Fruit fly (Drosophila melanogaster): ENCODE measurements around the gene CG14543.

Gene CG14543

DNA sequence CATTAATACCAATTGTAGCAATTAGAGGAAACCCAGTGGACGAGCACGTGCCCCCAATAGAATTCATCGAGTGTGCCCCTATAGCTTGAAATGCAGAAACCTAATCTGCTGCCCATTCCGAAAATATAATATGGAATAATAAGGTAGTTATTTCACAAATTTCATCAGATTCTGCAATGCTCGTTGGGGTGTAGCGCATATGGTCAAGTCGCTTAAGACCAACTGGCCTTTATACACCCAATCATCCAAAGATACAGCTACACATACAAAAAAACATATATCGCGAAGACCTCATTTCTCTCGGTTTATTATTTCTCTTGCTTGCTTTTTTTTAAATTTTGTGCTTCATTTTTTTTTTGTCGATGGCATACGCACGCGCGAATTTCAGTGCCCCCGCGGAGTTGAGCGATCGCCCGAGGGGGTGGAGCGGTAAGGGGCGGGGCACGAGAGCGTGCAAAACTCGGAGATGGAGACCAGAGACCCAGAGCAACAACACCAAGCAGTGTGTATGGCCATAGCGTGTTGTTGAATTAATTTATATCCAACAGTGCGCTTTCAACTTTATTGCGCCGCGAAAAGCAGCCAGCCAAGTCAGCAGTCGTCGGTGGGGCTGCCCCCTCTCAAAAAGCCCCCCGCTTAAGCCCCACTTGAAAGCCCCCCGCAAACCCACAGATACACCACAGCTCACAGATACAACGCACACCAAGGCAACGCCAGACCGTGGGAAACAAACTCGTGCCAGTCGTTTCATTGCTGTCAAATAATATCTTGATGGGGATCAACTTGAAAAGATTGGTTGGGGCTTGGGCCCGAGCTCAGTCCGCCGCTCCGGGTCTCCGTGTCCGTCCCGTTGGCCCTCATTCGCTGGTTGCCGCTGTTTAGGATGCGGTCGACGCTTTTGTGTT is 48.2 kb upstream of the CG14543 start (continued):
- no peak for TF ChIP-seq BEAF-32 (GFP tag; optimal IDR thresholded peaks at IDR 0.05)
- peak; percentile 41 for TF ChIP-seq Adf1 (GFP tag; IDR thresholded peaks at IDR 0.05)
- peak; percentile 98 for TF ChIP-seq chinmo (GFP tag; IDR thresholded peaks at IDR 0.05; ENCODE audit: partially characterized antibody)
- TF ChIP-seq Nf-YA (GFP tag; IDR thresholded peaks at IDR 0.05) = no peak
- peak; percentile 58 for TF ChIP-seq mirr (GFP tag; optimal IDR thresholded peaks at IDR 0.05)
- TF ChIP-seq unc-4 (GFP tag; IDR thresholded peaks at IDR 0.05; ENCODE audit: partially characterized antibody) = no peak
- peak; percentile 84 for TF ChIP-seq rib (GFP tag; IDR thresholded peaks at IDR 0.05)
- no peak for TF ChIP-seq ranshi (GFP tag; IDR thresholded peaks at IDR 0.05)
- peak; percentile 83 for TF ChIP-seq CG13894 (tag; optimal IDR thresholded peaks at IDR 0.05)
- TF ChIP-seq oc (tag; optimal IDR thresholded peaks at IDR 0.05) = peak; percentile 56
- no peak for TF ChIP-seq CG4617 (GFP tag; optimal IDR thresholded peaks at IDR 0.05; ENCODE audit: borderline replicate concordance)
- TF ChIP-seq sug (tag; optimal IDR thresholded peaks at IDR 0.05) = peak; percentile 98
- peak; percentile 11; the same call in 1 of the 2 replicates for TF ChIP-seq seq (GFP tag; IDR thresholded peaks at IDR 0.05)
- TF ChIP-seq CG31224 (GFP tag; IDR thresholded peaks at IDR 0.05) = 0 out of 2 replicates have a peak, but pooled peaks have one; percentile 24
- peak; percentile 54 for TF ChIP-seq sens (GFP tag)
- TF ChIP-seq Aef1 (GFP tag; IDR thresholded peaks at IDR 0.05) = 0 out of 3 replicates have a peak, but pooled peaks have one; percentile 13
- TF ChIP-seq cg (GFP tag; optimal IDR thresholded peaks at IDR 0.05) = peak; percentile 54
- peak; percentile 28 for TF ChIP-seq lab (GFP tag; optimal IDR thresholded peaks at IDR 0.05)
- 0 out of 2 replicates have a peak, but pooled peaks have one; percentile 12 for TF ChIP-seq Scr (GFP tag; IDR thresholded peaks at IDR 0.05; ENCODE audit: partially characterized antibody)
- no peak for TF ChIP-seq CG13296 (GFP tag; optimal IDR thresholded peaks at IDR 0.05)
- TF ChIP-seq HLHmδ (GFP tag; optimal IDR thresholded peaks at IDR 0.05) = peak; percentile 98
- no peak for TF ChIP-seq bowl (GFP tag; IDR thresholded peaks at IDR 0.05)
- peak; percentile 69 for TF ChIP-seq vvl (GFP tag; IDR thresholded peaks at IDR 0.05)
- TF ChIP-seq CG7928 (GFP tag; optimal IDR thresholded peaks at IDR 0.05) = no peak
- TF ChIP-seq lbe (GFP tag; optimal IDR thresholded peaks at IDR 0.05) = peak; percentile 13
- TF ChIP-seq exex (tag; optimal IDR thresholded peaks at IDR 0.05) = no peak
- TF ChIP-seq CG11504 (tag; optimal IDR thresholded peaks at IDR 0.05) = no peak
- TF ChIP-seq cwo (GFP tag; optimal IDR thresholded peaks at IDR 0.05) = peak; percentile 79
- no peak for TF ChIP-seq CG14050 (GFP tag; IDR thresholded peaks at IDR 0.05)
- 0 out of 2 replicates have a peak, but pooled peaks have one; percentile 26 for TF ChIP-seq CG32772 (GFP tag; IDR thresholded peaks at IDR 0.05)
- 0 out of 3 replicates have a peak, but pooled peaks have one; percentile 50 for TF ChIP-seq sr (GFP tag; IDR thresholded peaks at IDR 0.05)
- TF ChIP-seq CG1832 (GFP tag; optimal IDR thresholded peaks at IDR 0.05) = peak; percentile 4
- TF ChIP-seq MBD-R2 (GFP tag; IDR thresholded peaks at IDR 0.05) = no peak
- peak; percentile 69 for TF ChIP-seq Med (GFP tag)
- no peak for TF ChIP-seq NC2β (GFP tag; optimal IDR thresholded peaks at IDR 0.05)
- peak; percentile 82 for TF ChIP-seq pros (GFP tag; optimal IDR thresholded peaks at IDR 0.05)
- TF ChIP-seq salm (tag; optimal IDR thresholded peaks at IDR 0.05) = no peak
- 0 out of 3 replicates have a peak, but pooled peaks have one; percentile 29 for TF ChIP-seq so (GFP tag; IDR thresholded peaks at IDR 0.05)
- TF ChIP-seq CG12104 (GFP tag; optimal IDR thresholded peaks at IDR 0.05) = no peak
- TF ChIP-seq dimm (GFP tag; IDR thresholded peaks at IDR 0.05) = no peak
- peak; percentile 52; the same call in 2 of the 3 replicates for TF ChIP-seq otp (GFP tag; IDR thresholded peaks at IDR 0.05)
- TF ChIP-seq grn (GFP tag; optimal IDR thresholded peaks at IDR 0.05) = peak; percentile 93
- peak; percentile 18 for TF ChIP-seq CG9932 (GFP tag; IDR thresholded peaks at IDR 0.05)
- TF ChIP-seq ci (GFP tag; IDR thresholded peaks at IDR 0.05) = 0 out of 3 replicates have a peak, but pooled peaks have one; percentile 28
- TF ChIP-seq Bgb (GFP tag; IDR thresholded peaks at IDR 0.05; ENCODE audit: partially characterized antibody) = peak; percentile 36; the same call in 1 of the 2 replicates
- peak; percentile 33; the same call in 1 of the 2 replicates for TF ChIP-seq CG32532 (GFP tag; IDR thresholded peaks at IDR 0.05)
- peak; percentile 16 for TF ChIP-seq CG13624 (GFP tag; optimal IDR thresholded peaks at IDR 0.05)
